Worm (Caenorhabditis elegans) whole organism, mixed stage, embryonic: ENCODE results near the gene grl-31.

Source experiments
- ceh-43 ChIP-seq: fragments of 200-800 bp; sonication (Bioruptor generic); optimal IDR thresholded peaks from 2 replicates; lab custom pipeline; 2018; ENCODE audit warnings: mild to moderate bottlenecking, missing genetic modification characterization, moderate library complexity, missing compliant biosample characterization
- drap-1 ChIP-seq: fragments of 200-800 bp; sonication (Bioruptor generic); optimal IDR thresholded peaks from 3 replicates; lab custom pipeline; 2018; ENCODE audit warnings: mild to moderate bottlenecking, missing genetic modification characterization, missing compliant biosample characterization
- elt-1 ChIP-seq: sonication (generic microtip); optimal IDR thresholded peaks from 2 replicates; lab custom pipeline; 2017; ENCODE audit warnings: missing genetic modification characterization, mild to moderate bottlenecking, missing compliant biosample characterization, antibody characterized with exemption, moderate library complexity, borderline replicate concordance; ENCODE audit not compliant: insufficient read depth
- lin-13 ChIP-seq: fragments of 150-350 bp; optimal IDR thresholded peaks from 2 replicates; lab custom pipeline; 2014; ENCODE audit warnings: missing biosample characterization, missing genetic modification characterization
- mep-1 ChIP-seq: fragments of 150-350 bp; optimal IDR thresholded peaks from 2 replicates; lab custom pipeline; 2017; ENCODE audit warnings: missing biosample characterization, missing genetic modification reagents, missing genetic modification characterization, inconsistent platforms
- nhr-237 ChIP-seq: fragments of 150-350 bp; optimal IDR thresholded peaks from 2 replicates; lab custom pipeline; 2014; ENCODE audit warnings: missing biosample characterization, missing genetic modification characterization
- nhr-28 ChIP-seq: fragments of 150-350 bp; optimal IDR thresholded peaks from 2 replicates; lab custom pipeline; 2014; ENCODE audit warnings: missing biosample characterization, missing genetic modification characterization
- nhr-76 ChIP-seq: sonication (generic microtip); optimal IDR thresholded peaks from 2 replicates; lab custom pipeline; 2017; ENCODE audit warnings: missing biosample characterization, missing genetic modification characterization
- pha-4 ChIP-seq: fragments of 150-350 bp; optimal IDR thresholded peaks from 2 replicates; lab custom pipeline; 2018; ENCODE audit warnings: missing biosample characterization, missing genetic modification reagents, missing genetic modification characterization
- snpc-4 ChIP-seq: fragments of 150-350 bp; optimal IDR thresholded peaks from 2 replicates; lab custom pipeline; 2014; ENCODE audit warnings: missing biosample characterization, missing genetic modification characterization
- unc-39 ChIP-seq: fragments of 150-350 bp; optimal IDR thresholded peaks from 2 replicates; lab custom pipeline; 2014; ENCODE audit warnings: missing biosample characterization, missing genetic modification characterization
- unc-62 ChIP-seq: fragments of 150-350 bp; optimal IDR thresholded peaks from 2 replicates; lab custom pipeline; 2014; ENCODE audit warnings: missing biosample characterization, missing genetic modification reagents, missing genetic modification characterization
- ztf-11 ChIP-seq: fragments of 150-350 bp; optimal IDR thresholded peaks from 2 replicates; lab custom pipeline; 2014; ENCODE audit warnings: missing biosample characterization, missing genetic modification characterization

- TF ChIP-seq snpc-4 (no peak), elt-1 (tag; lab: Kevin White, UChicago) (no peak), drap-1 (no peak), unc-39 (no peak), unc-62 (no peak), lin-13 (tag; lab: Kevin White, UChicago) (no peak), mep-1 (tag; lab: Kevin White, UChicago) (no peak), ceh-43 (GFP tag; lab: Kevin White, UChicago) (no peak), ztf-11 (tag; lab: Kevin White, UChicago) (no peak), nhr-28 (tag; lab: Kevin White, UChicago) (no peak), pha-4 (tag; lab: Kevin White, UChicago) (no peak), nhr-76 (tag; lab: Kevin White, UChicago) (no peak), nhr-237 (no peak)
Observed at ce11 chrV:3512381-3512780, 45.2 kb downstream of the grl-31 start, which contains the start of gene str-226.
